Fruit fly (Drosophila melanogaster) whole organism, pupa: Measurements from ENCODE around the gene CG31213.

Experiments used
- CG10348 ChIP-seq: fragments of 200-800 bp; sonication (Bioruptor generic); IDR thresholded peaks from 2 replicates; pipeline ENCODE4 v1.3.6; 2022; ENCODE audit warnings: missing biosample characterization, missing genetic modification characterization
- CG12605 ChIP-seq: fragments of 200-800 bp; sonication (Bioruptor generic); IDR thresholded peaks from 2 replicates; pipeline ENCODE4 v1.3.6; 2022; ENCODE audit warnings: missing biosample characterization, missing genetic modification characterization
- CG13204 ChIP-seq: fragments of 200-800 bp; sonication (Bioruptor generic); optimal IDR thresholded peaks from 2 replicates; lab custom pipeline; 2018; ENCODE audit warnings: missing biosample characterization, mild to moderate bottlenecking, missing genetic modification characterization, moderate library complexity
- CG32121 ChIP-seq: fragments of 200-800 bp; sonication (Bioruptor generic); IDR thresholded peaks from 2 replicates; pipeline ENCODE4 v1.3.6; 2022; ENCODE audit warnings: missing biosample characterization, missing genetic modification characterization
- CG4496 ChIP-seq: fragments of 200-800 bp; sonication (Bioruptor generic); IDR thresholded peaks from 3 replicates; pipeline ENCODE4 v1.3.6; 2022; ENCODE audit warnings: missing biosample characterization, missing genetic modification characterization
- CG9948 ChIP-seq: fragments of 200-800 bp; sonication (Bioruptor generic); optimal IDR thresholded peaks from 2 replicates; lab custom pipeline; 2018; ENCODE audit warnings: missing biosample characterization, mild to moderate bottlenecking, missing genetic modification characterization, moderate library complexity
- D1 ChIP-seq: fragments of 200-800 bp; sonication (Bioruptor generic); optimal IDR thresholded peaks from 2 replicates; lab custom pipeline; 2018; ENCODE audit warnings: missing biosample characterization, mild to moderate bottlenecking, missing genetic modification characterization, moderate library complexity
- EcR ChIP-seq: fragments of 200-800 bp; sonication (Bioruptor generic); optimal IDR thresholded peaks from 3 replicates; lab custom pipeline; 2019; ENCODE audit warnings: missing biosample characterization, missing genetic modification characterization, mild to moderate bottlenecking, moderate library complexity, missing genetic modification reagents
- Ets98B ChIP-seq: fragments of 200-800 bp; sonication (Bioruptor generic); IDR thresholded peaks from 2 replicates; pipeline ENCODE4 v1.3.6; 2022; ENCODE audit warnings: missing biosample characterization, missing genetic modification characterization
- Pif1A ChIP-seq: fragments of 200-800 bp; sonication (Bioruptor generic); optimal IDR thresholded peaks from 3 replicates; lab custom pipeline; 2016; ENCODE audit warnings: missing biosample characterization, missing genetic modification characterization
- Pif1B ChIP-seq: fragments of 200-800 bp; sonication (Bioruptor generic); optimal IDR thresholded peaks from 3 replicates; lab custom pipeline; 2016; ENCODE audit warnings: missing biosample characterization, missing genetic modification characterization
- Snoo ChIP-seq: fragments of 200-800 bp; sonication (Bioruptor generic); optimal IDR thresholded peaks from 3 replicates; lab custom pipeline; 2017; ENCODE audit warnings: missing biosample characterization, mild to moderate bottlenecking, missing genetic modification characterization, inconsistent platforms
- fd96Ca ChIP-seq: fragments of 200-800 bp; sonication (Bioruptor generic); IDR thresholded peaks from 3 replicates; pipeline ENCODE4 v1.3.6; 2022; ENCODE audit warnings: missing biosample characterization, missing genetic modification characterization
- gl ChIP-seq: fragments of 200-800 bp; sonication (Bioruptor generic); optimal IDR thresholded peaks from 2 replicates; lab custom pipeline; 2018; ENCODE audit warnings: missing biosample characterization, mild to moderate bottlenecking, missing genetic modification characterization

dm6 chr3R:19938941-19939587, 33.6 kb upstream of the CG31213 start:
- TF ChIP-seq D1 (tag; lab: Kevin White, UChicago) (no peak), fd96Ca (GFP tag; lab: Robert Waterston, UW) (no peak), CG13204 (GFP tag; lab: Kevin White, UChicago) (no peak), Pif1A (GFP tag; lab: Kevin White, UChicago) (no peak), CG9948 (no peak), gl (tag; lab: Kevin White, UChicago) (no peak), CG12605 (no peak), CG4496 (GFP tag; lab: Robert Waterston, UW) (no peak), CG10348 (GFP tag; lab: Robert Waterston, UW) (no peak), EcR (GFP tag; lab: Kevin White, UChicago) (no peak), Pif1B (no peak), CG32121 (no peak), Snoo (no peak), Ets98B (GFP tag; lab: Robert Waterston, UW) (no peak)
